Worm (Caenorhabditis elegans) whole organism, late embryonic: ENCODE results near the gene C33H5.2.
A peak's percentile ranks its signal among the peaks of the same experiment; 100 is the strongest.

Experiments
- C38D4.7 ChIP-seq: fragments of 200-800 bp; sonication (Bioruptor generic); optimal IDR thresholded peaks from 2 replicates; lab custom pipeline; 2018; ENCODE audit warnings: mild to moderate bottlenecking, missing genetic modification characterization, moderate library complexity, missing compliant biosample characterization
- F13H6.1 ChIP-seq: sonication (generic microtip); optimal IDR thresholded peaks from 2 replicates; lab custom pipeline; 2016; ENCODE audit warnings: missing genetic modification characterization, missing compliant biosample characterization
- K02D7.2 ChIP-seq: sonication (generic microtip); optimal IDR thresholded peaks from 2 replicates; lab custom pipeline; 2017; ENCODE audit warnings: mild to moderate bottlenecking, missing genetic modification characterization, missing compliant biosample characterization
- K09A11.1 ChIP-seq: sonication (generic microtip); optimal IDR thresholded peaks from 2 replicates; lab custom pipeline; 2017; ENCODE audit warnings: antibody characterized with exemption, mild to moderate bottlenecking, missing genetic modification characterization, missing compliant biosample characterization; ENCODE audit not compliant: insufficient read depth
- T23F11.4 ChIP-seq: fragments of 200-800 bp; sonication (Bioruptor generic); optimal IDR thresholded peaks from 2 replicates; lab custom pipeline; 2018; ENCODE audit warnings: mild to moderate bottlenecking, missing genetic modification characterization, missing compliant biosample characterization
- Y22D7AL.16 ChIP-seq: sonication (generic microtip); optimal IDR thresholded peaks from 2 replicates; lab custom pipeline; 2016; ENCODE audit warnings: missing genetic modification characterization, missing compliant biosample characterization
- ama-1 ChIP-seq: fragments of 150-350 bp; optimal IDR thresholded peaks from 2 replicates; lab custom pipeline; 2014
- ceh-14 ChIP-seq: sonication (generic microtip); optimal IDR thresholded peaks from 2 replicates; lab custom pipeline; 2016; ENCODE audit warnings: missing genotype, missing genetic modification characterization, missing compliant biosample characterization
- ceh-19 ChIP-seq: fragments of 200-800 bp; sonication (Bioruptor generic); optimal IDR thresholded peaks from 2 replicates; lab custom pipeline; 2018; ENCODE audit warnings: mild to moderate bottlenecking, missing genetic modification characterization, missing compliant biosample characterization
- ceh-2 ChIP-seq: sonication (generic microtip); optimal IDR thresholded peaks from 2 replicates; lab custom pipeline; 2016; ENCODE audit warnings: missing genotype, missing genetic modification characterization, missing compliant biosample characterization
- ceh-24 ChIP-seq: sonication (generic microtip); optimal IDR thresholded peaks from 2 replicates; lab custom pipeline; 2016; ENCODE audit warnings: mild to moderate bottlenecking, missing genetic modification characterization, missing compliant biosample characterization
- ceh-31 ChIP-seq: sonication (generic microtip); optimal IDR thresholded peaks from 2 replicates; lab custom pipeline; 2016; ENCODE audit warnings: missing genetic modification characterization, missing compliant biosample characterization
- ceh-34 ChIP-seq: sonication (generic microtip); optimal IDR thresholded peaks from 2 replicates; lab custom pipeline; 2016; ENCODE audit warnings: mild to moderate bottlenecking, missing genetic modification characterization, missing compliant biosample characterization
- ceh-45 ChIP-seq: fragments of 200-800 bp; sonication (Bioruptor generic); IDR thresholded peaks from 2 replicates; pipeline ENCODE4 v1.3.6; 2022; ENCODE audit warnings: missing genetic modification reagents, missing genetic modification characterization, missing compliant biosample characterization
- ceh-6 ChIP-seq: fragments of 200-800 bp; sonication (Bioruptor generic); optimal IDR thresholded peaks from 2 replicates; lab custom pipeline; 2018; ENCODE audit warnings: mild to moderate bottlenecking, missing genetic modification characterization, missing compliant biosample characterization
- ceh-9 ChIP-seq: sonication (generic microtip); optimal IDR thresholded peaks from 2 replicates; lab custom pipeline; 2016; ENCODE audit warnings: mild to moderate bottlenecking, missing genetic modification characterization, inconsistent platforms, missing compliant biosample characterization
- che-1 ChIP-seq: sonication (generic microtip); optimal IDR thresholded peaks from 2 replicates; lab custom pipeline; 2016; ENCODE audit warnings: mild to moderate bottlenecking, missing genetic modification characterization, missing compliant biosample characterization
- dmd-4 ChIP-seq: sonication (generic microtip); optimal IDR thresholded peaks from 2 replicates; lab custom pipeline; 2016; ENCODE audit warnings: borderline replicate concordance, missing genetic modification characterization, missing compliant biosample characterization
- dve-1 ChIP-seq: sonication (generic microtip); optimal IDR thresholded peaks from 2 replicates; lab custom pipeline; 2017; ENCODE audit warnings: antibody characterized with exemption, mild to moderate bottlenecking, missing genetic modification characterization, missing compliant biosample characterization
- elt-2 ChIP-seq: sonication (generic microtip); optimal IDR thresholded peaks from 2 replicates; lab custom pipeline; 2016; ENCODE audit warnings: missing genetic modification reagents, missing genetic modification characterization, missing compliant biosample characterization
- ets-4 ChIP-seq: sonication (generic microtip); optimal IDR thresholded peaks from 2 replicates; lab custom pipeline; 2016; ENCODE audit warnings: missing genetic modification characterization, missing compliant biosample characterization
- eyg-1 ChIP-seq: sonication (generic microtip); optimal IDR thresholded peaks from 2 replicates; lab custom pipeline; 2016; ENCODE audit warnings: missing genotype, missing genetic modification characterization, missing compliant biosample characterization
- fkh-10 ChIP-seq: fragments of 150-350 bp; optimal IDR thresholded peaks from 2 replicates; lab custom pipeline; 2014; ENCODE audit warnings: missing biosample characterization, missing genetic modification reagents, missing genetic modification characterization
- fkh-6 ChIP-seq: sonication (generic microtip); optimal IDR thresholded peaks from 2 replicates; lab custom pipeline; 2016; ENCODE audit warnings: missing genetic modification characterization, missing compliant biosample characterization
- hlh-13 ChIP-seq: fragments of 200-800 bp; sonication (Bioruptor generic); optimal IDR thresholded peaks from 2 replicates; lab custom pipeline; 2018; ENCODE audit warnings: mild to moderate bottlenecking, missing genetic modification characterization, missing compliant biosample characterization
- hlh-15 ChIP-seq: sonication (generic microtip); optimal IDR thresholded peaks from 2 replicates; lab custom pipeline; 2016; ENCODE audit warnings: missing genetic modification characterization, missing compliant biosample characterization
- hlh-30 ChIP-seq: sonication (generic microtip); optimal IDR thresholded peaks from 2 replicates; lab custom pipeline; 2017; ENCODE audit warnings: antibody characterized with exemption, missing genetic modification characterization, missing compliant biosample characterization; ENCODE audit not compliant: insufficient read depth
- hlh-6 ChIP-seq: sonication (generic microtip); optimal IDR thresholded peaks from 2 replicates; lab custom pipeline; 2016; ENCODE audit warnings: missing genotype, missing genetic modification characterization, missing compliant biosample characterization
- lim-6 ChIP-seq: sonication (generic microtip); optimal IDR thresholded peaks from 2 replicates; lab custom pipeline; 2016; ENCODE audit warnings: missing genetic modification characterization, missing compliant biosample characterization
- lin-11 ChIP-seq: fragments of 200-800 bp; sonication (Bioruptor generic); optimal IDR thresholded peaks from 2 replicates; lab custom pipeline; 2018; ENCODE audit warnings: mild to moderate bottlenecking, missing genetic modification characterization, missing compliant biosample characterization
- madf-2 ChIP-seq: sonication (generic microtip); optimal IDR thresholded peaks from 2 replicates; lab custom pipeline; 2017; ENCODE audit warnings: missing genetic modification characterization, missing compliant biosample characterization
- mec-3 ChIP-seq: sonication (generic microtip); optimal IDR thresholded peaks from 2 replicates; lab custom pipeline; 2016; ENCODE audit warnings: borderline replicate concordance, missing genetic modification characterization, missing compliant biosample characterization
- nfya-1 ChIP-seq: sonication (generic microtip); optimal IDR thresholded peaks from 2 replicates; lab custom pipeline; 2017; ENCODE audit warnings: missing genetic modification characterization, mild to moderate bottlenecking, missing compliant biosample characterization, antibody characterized with exemption, moderate library complexity
- nhr-232 ChIP-seq: sonication (generic microtip); optimal IDR thresholded peaks from 2 replicates; lab custom pipeline; 2016; ENCODE audit warnings: missing genetic modification characterization, missing compliant biosample characterization
- pat-9 ChIP-seq: fragments of 200-800 bp; sonication (Bioruptor generic); optimal IDR thresholded peaks from 2 replicates; lab custom pipeline; 2018; ENCODE audit warnings: mild to moderate bottlenecking, missing genetic modification characterization, moderate library complexity, missing compliant biosample characterization
- pax-1 ChIP-seq: fragments of 150-350 bp; optimal IDR thresholded peaks from 2 replicates; lab custom pipeline; 2014; ENCODE audit warnings: missing biosample characterization, missing genetic modification characterization
- pros-1 ChIP-seq: fragments of 150-350 bp; optimal IDR thresholded peaks from 2 replicates; lab custom pipeline; 2014; ENCODE audit warnings: missing biosample characterization, missing genetic modification reagents, missing genetic modification characterization
- sox-4 ChIP-seq: sonication (generic microtip); optimal IDR thresholded peaks from 2 replicates; lab custom pipeline; 2017; ENCODE audit warnings: mild to moderate bottlenecking, missing genetic modification characterization, inconsistent platforms, missing compliant biosample characterization
- tbx-7 ChIP-seq: sonication (generic microtip); optimal IDR thresholded peaks from 2 replicates; lab custom pipeline; 2016; ENCODE audit warnings: missing genotype, missing genetic modification characterization, missing compliant biosample characterization
- unc-55 ChIP-seq: sonication (generic microtip); optimal IDR thresholded peaks from 2 replicates; lab custom pipeline; 2017; ENCODE audit warnings: missing biosample characterization, missing genetic modification reagents, missing genetic modification characterization
- unc-86 ChIP-seq: sonication (generic microtip); optimal IDR thresholded peaks from 2 replicates; lab custom pipeline; 2016; ENCODE audit warnings: missing genetic modification characterization, missing compliant biosample characterization
- ztf-16 ChIP-seq: sonication (generic microtip); optimal IDR thresholded peaks from 2 replicates; lab custom pipeline; 2017; ENCODE audit warnings: missing genetic modification characterization, missing compliant biosample characterization

C33H5.2 gene

DNA sequence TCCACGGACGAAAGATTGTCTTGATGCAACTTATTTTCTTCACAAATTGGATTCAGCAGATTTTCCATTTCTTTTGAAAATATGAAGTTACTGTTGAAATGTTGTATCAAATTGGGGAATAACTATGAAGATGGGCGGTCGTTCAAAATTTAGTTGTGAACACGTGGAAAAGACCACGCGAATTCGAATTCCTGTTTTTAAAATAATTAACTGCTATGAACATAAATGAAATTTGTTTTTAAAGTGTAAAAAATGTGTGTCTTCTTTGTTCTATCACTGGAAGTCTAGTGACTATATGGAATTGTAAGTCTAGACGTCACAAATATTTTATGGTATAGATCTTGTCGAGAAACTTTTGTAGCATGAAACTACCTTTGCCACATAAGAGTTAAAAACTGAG is 33.6 kb downstream of the C33H5.2 start, which contains the start of gene C06A6.7:
C06A6.7 (minus strand) TSS at position 101 of the 400 bp plus-strand sequence.
- TF ChIP-seq eyg-1 (tag; lab: Kevin White, UChicago): no peak
- no peak for TF ChIP-seq hlh-13
- TF ChIP-seq, all 69 proteins: peak for 0

ce11 chrIV:7839923-7840322 is 35.1 kb downstream of the C33H5.2 start:
- TF ChIP-seq ceh-14 (tag; lab: Kevin White, UChicago) (peak; percentile 65), fkh-6 (tag; lab: Kevin White, UChicago) (no peak), pat-9 (tag; lab: Kevin White, UChicago) (no peak), fkh-10 (GFP tag; lab: Kevin White, UChicago) (no peak), ceh-6 (GFP tag; lab: Kevin White, UChicago) (no peak), mec-3 (tag; lab: Kevin White, UChicago) (no peak), ceh-31 (tag; lab: Kevin White, UChicago) (peak; percentile 33), unc-55 (GFP tag; lab: Kevin White, UChicago) (no peak), Y22D7AL.16 (tag; lab: Kevin White, UChicago) (no peak)

DNA sequence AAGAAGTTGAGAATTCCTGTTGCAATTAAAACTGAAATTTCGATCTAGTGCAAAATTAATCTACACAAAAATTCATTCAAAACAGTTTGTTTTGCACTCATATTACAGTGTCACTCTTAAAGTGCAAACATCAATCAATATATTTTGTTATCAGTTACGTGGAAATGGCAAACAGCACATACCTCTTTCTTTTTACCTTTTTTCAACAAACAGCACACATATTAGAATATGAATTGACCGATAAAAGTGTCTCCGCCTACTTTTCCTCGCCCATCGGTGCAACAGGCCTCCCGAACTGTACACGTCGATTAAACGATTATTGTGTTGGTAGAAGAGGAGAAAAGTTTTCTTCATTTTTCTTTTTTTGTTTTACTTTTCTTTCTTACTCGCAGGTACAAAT is 36.4 kb downstream of the C33H5.2 start:
- TF ChIP-seq elt-2 (tag; lab: Kevin White, UChicago) (peak; percentile 42), F13H6.1 (tag; lab: Kevin White, UChicago) (no peak)

ce11 chrIV:7844333-7844973 is 39.6 kb downstream of the C33H5.2 start:
- TF ChIP-seq elt-2 (tag; lab: Kevin White, UChicago) (peak; percentile 8), hlh-30 (tag; lab: Kevin White, UChicago) (peak; percentile 17), ceh-19 (no peak), T23F11.4 (GFP tag; lab: Kevin White, UChicago) (no peak)

ce11 chrIV:7845585-7845984 is 40.7 kb downstream of the C33H5.2 start:
- TF ChIP-seq mec-3 (tag; lab: Kevin White, UChicago) (no peak), ceh-19 (peak; percentile 74), sox-4 (tag; lab: Kevin White, UChicago) (peak; percentile 12), ceh-24 (tag; lab: Kevin White, UChicago) (no peak), ceh-34 (tag; lab: Kevin White, UChicago) (peak; percentile 77), ceh-9 (no peak), ceh-45 (GFP tag; lab: Robert Waterston, UW) (no peak), fkh-6 (tag; lab: Kevin White, UChicago) (peak; percentile 34), hlh-15 (tag; lab: Kevin White, UChicago) (no peak), tbx-7 (tag; lab: Kevin White, UChicago) (peak; percentile 36), madf-2 (peak; percentile 25), ets-4 (tag; lab: Kevin White, UChicago) (peak; percentile 2), che-1 (tag; lab: Kevin White, UChicago) (peak; percentile 58), pros-1 (tag; lab: Kevin White, UChicago) (peak; percentile 67), K02D7.2 (tag; lab: Kevin White, UChicago) (no peak), eyg-1 (tag; lab: Kevin White, UChicago) (no peak), ceh-2 (tag; lab: Kevin White, UChicago) (peak; percentile 61), ceh-31 (tag; lab: Kevin White, UChicago) (peak; percentile 85), nhr-232 (tag; lab: Kevin White, UChicago) (no peak), lin-11 (tag; lab: Kevin White, UChicago) (no peak), ama-1 (lab: Kevin White, UChicago) (no peak), unc-55 (GFP tag; lab: Kevin White, UChicago) (peak; percentile 80), dve-1 (no peak), ceh-6 (GFP tag; lab: Kevin White, UChicago) (peak; percentile 55), pax-1 (tag; lab: Kevin White, UChicago) (no peak), C38D4.7 (GFP tag; lab: Kevin White, UChicago) (peak; percentile 12), dmd-4 (tag; lab: Kevin White, UChicago) (peak; percentile 78), lim-6 (tag; lab: Kevin White, UChicago) (peak; percentile 0), hlh-30 (tag; lab: Kevin White, UChicago) (peak; percentile 17), ztf-16 (no peak), hlh-6 (tag; lab: Kevin White, UChicago) (peak; percentile 67), unc-86 (no peak), nfya-1 (peak; percentile 84), K09A11.1 (tag; lab: Kevin White, UChicago) (no peak)
